Worm (Caenorhabditis elegans) whole organism, L4/young adult: ENCODE measurements around the gene srp-3.

Experiments
- W03F9.2 ChIP-seq: fragments of 150-350 bp; optimal IDR thresholded peaks from 2 replicates; lab custom pipeline; 2014; ENCODE audit warnings: missing biosample characterization, missing genetic modification characterization
- dao-5 ChIP-seq: sonication (generic microtip); optimal IDR thresholded peaks from 2 replicates; lab custom pipeline; 2016; ENCODE audit warnings: missing genotype, missing genetic modification characterization, moderate library complexity, missing compliant biosample characterization
- him-1 ChIP-seq: sonication (generic microtip); optimal IDR thresholded peaks from 2 replicates; lab custom pipeline; 2016; ENCODE audit warnings: missing genotype, missing genetic modification reagents, missing genetic modification characterization, missing compliant biosample characterization

DNA sequence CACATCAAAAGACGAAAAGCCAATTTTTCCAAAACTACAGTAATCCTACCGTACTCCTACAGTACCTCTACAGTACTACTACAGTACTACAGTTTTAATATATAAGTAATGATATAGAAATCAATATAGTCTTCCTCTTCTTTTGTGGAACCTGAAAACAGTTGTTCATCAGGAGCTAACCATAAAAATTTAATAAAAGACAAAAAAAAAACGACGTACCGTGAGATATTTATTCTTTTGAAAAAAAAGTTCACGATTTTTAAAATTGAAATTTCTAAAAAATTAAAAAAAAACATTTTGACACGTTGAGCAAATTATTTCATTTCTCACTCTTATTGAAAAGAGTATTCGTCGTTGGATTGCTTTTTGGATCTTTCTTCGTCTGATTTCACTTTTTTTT is 2.5 kb downstream of the srp-3 start, which contains the start of gene Y32G9A.3:
- TF ChIP-seq dao-5 (tag; lab: Kevin White, UChicago) (no peak), him-1 (tag; lab: Kevin White, UChicago) (no peak), W03F9.2 (no peak)
